Fruit fly (Drosophila melanogaster) whole organism: ENCODE data around the gene nompB.

Experiments used
- Dll ChIP-seq: fragments of >200 bp; optimal IDR thresholded peaks from 2 replicates; lab custom pipeline; 2017
- EcR ChIP-seq, 2 experiments: fragments of >200 bp; optimal IDR thresholded peaks; 2 replicates each; lab custom pipeline; 2017; ENCODE audit warnings: missing biosample characterization in 2 of 2, missing genetic modification characterization in 2 of 2, missing genetic modification reagents in 2 of 2
- pan ChIP-seq: fragments of >200 bp; optimal IDR thresholded peaks from 2 replicates; lab custom pipeline; 2017
- psq ChIP-seq: fragments of >200 bp; optimal IDR thresholded peaks from 2 replicates; lab custom pipeline; 2017
- usp ChIP-seq: fragments of >200 bp; optimal IDR thresholded peaks from 2 replicates; lab custom pipeline; 2017; ENCODE audit warnings: missing biosample characterization, missing genetic modification characterization, mixed read lengths

DNA sequence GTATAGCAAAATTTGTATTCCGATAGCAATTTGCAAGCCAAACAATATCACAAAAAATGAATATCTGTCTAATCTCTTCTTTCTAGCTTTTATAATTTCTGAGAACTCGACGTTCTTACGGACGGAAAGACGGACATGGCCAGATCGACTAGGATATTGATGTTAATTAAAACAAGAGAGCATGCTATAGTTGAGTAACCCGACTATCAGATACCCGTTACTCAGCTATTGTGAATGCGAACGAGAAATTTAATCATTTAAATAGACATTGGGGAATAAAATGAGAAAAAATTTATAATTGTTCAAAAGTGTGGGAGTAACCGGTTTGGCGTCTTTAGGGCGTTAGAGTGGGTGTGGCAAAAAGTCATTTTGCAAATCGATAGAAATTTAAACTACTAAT, 31.3 kb upstream of the nompB start:
- TF ChIP-seq usp (no peak), EcR (GFP tag; optimal IDR thresholded peaks at IDR 0.05; lab: Kevin White, UChicago) (no peak), pan (lab: Kevin White, UChicago) (no peak), psq (lab: Kevin White, UChicago) (no peak), Dll (lab: Kevin White, UChicago) (no peak)
